Fruit fly (Drosophila melanogaster) S2 (cell line): Measurements from ENCODE around the gene Bgb.

Experiments
- CG8478 ChIP-seq: fragments of >200 bp; optimal IDR thresholded peaks from 2 replicates; lab custom pipeline; 2018
- CTCF ChIP-seq, 2 experiments: fragments of >200 bp; optimal IDR thresholded peaks; 2 replicates each; lab custom pipeline; 2018

DNA sequence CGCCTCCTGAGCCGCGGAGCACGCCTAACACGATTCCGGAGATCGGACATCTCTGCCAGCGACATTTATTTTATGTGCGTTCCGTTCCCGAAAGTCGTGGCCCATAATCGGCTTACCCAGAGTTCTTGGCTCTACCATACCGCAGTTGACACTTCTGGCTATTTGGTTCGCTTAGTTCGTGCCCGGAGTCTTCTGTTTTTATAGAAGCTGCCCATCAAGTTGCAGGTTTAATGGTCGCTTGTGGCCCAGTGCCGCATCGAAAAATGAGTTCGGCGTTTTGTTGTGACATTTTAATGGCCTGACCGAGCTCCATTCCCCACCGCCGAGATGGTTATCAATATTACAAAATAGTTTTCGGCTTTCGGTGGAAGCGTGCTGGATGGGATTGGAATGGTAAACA is 36.7 kb downstream of the Bgb start:
- TF ChIP-seq CTCF (optimal IDR thresholded peaks at IDR 0.05; lab: Kevin White, UChicago) (no peak), CG8478 (no peak)
